Worm (Caenorhabditis elegans) whole organism, L3 larva: ENCODE results near the gene F45D3.2.

Experiments
- ama-1 ChIP-seq: fragments of 150-350 bp; optimal IDR thresholded peaks from 2 replicates; lab custom pipeline; 2018
- ceh-82 ChIP-seq: fragments of 150-350 bp; optimal IDR thresholded peaks from 2 replicates; lab custom pipeline; 2014; ENCODE audit warnings: missing biosample characterization, missing genetic modification characterization
- elt-1 ChIP-seq: fragments of 150-350 bp; optimal IDR thresholded peaks from 2 replicates; lab custom pipeline; 2014; ENCODE audit warnings: missing biosample characterization, missing genetic modification characterization
- elt-3 ChIP-seq, 3 experiments: fragments of 150-350 bp in 1 of 3; sonication (generic microtip) in 2 of 3; optimal IDR thresholded peaks; 2 replicates in 2 of 3; 4 replicates in 1 of 3; lab custom pipeline; 2014 to 2017; ENCODE audit warnings: missing biosample characterization in 3 of 3, missing genetic modification characterization in 3 of 3
- fkh-2 ChIP-seq: fragments of 150-350 bp; optimal IDR thresholded peaks from 2 replicates; lab custom pipeline; 2014; ENCODE audit warnings: missing biosample characterization, missing genetic modification reagents, missing genetic modification characterization
- mdl-1 ChIP-seq: fragments of 150-350 bp; optimal IDR thresholded peaks from 2 replicates; lab custom pipeline; 2014; ENCODE audit warnings: missing biosample characterization, missing genetic modification characterization
- nhr-77 ChIP-seq: fragments of 150-350 bp; optimal IDR thresholded peaks from 2 replicates; lab custom pipeline; 2014; ENCODE audit warnings: missing biosample characterization, missing genetic modification characterization

ce11 chrV:12579299-12579698 is 38.5 kb downstream of the F45D3.2 start, which contains the start of gene E02A10.3:
- TF ChIP-seq nhr-77 (tag; lab: Kevin White, UChicago) = no peak
- no peak for TF ChIP-seq ceh-82 (tag; lab: Kevin White, UChicago)
- TF ChIP-seq fkh-2 (tag; lab: Kevin White, UChicago) = no peak
- no peak for TF ChIP-seq elt-1 (tag; lab: Kevin White, UChicago)
- TF ChIP-seq ama-1 (lab: Kevin White, UChicago) = no peak
- no peak for TF ChIP-seq elt-3 (tag; optimal IDR thresholded peaks at IDR 0.05; lab: Kevin White, UChicago)
- no peak for TF ChIP-seq mdl-1
